Worm (Caenorhabditis elegans) whole organism, L3 larva: ENCODE measurements around the gene gop-2.

Experiments used
- R02D3.7 ChIP-seq: fragments of 150-350 bp; optimal IDR thresholded peaks from 2 replicates; lab custom pipeline; 2014; ENCODE audit warnings: missing biosample characterization, missing genetic modification characterization
- ZK546.5 ChIP-seq: sonication (generic microtip); optimal IDR thresholded peaks from 2 replicates; lab custom pipeline; 2017; ENCODE audit warnings: missing biosample characterization, missing genetic modification characterization
- aly-2 ChIP-seq: fragments of 150-350 bp; optimal IDR thresholded peaks from 2 replicates; lab custom pipeline; 2014; ENCODE audit warnings: missing biosample characterization, missing genetic modification characterization
- ama-1 ChIP-seq: fragments of 150-350 bp; optimal IDR thresholded peaks from 2 replicates; lab custom pipeline; 2018
- ceh-16 ChIP-seq: sonication (generic microtip); optimal IDR thresholded peaks from 2 replicates; lab custom pipeline; 2017; ENCODE audit warnings: missing biosample characterization, missing genetic modification characterization
- ceh-28 ChIP-seq: fragments of 150-350 bp; optimal IDR thresholded peaks from 2 replicates; lab custom pipeline; 2014; ENCODE audit warnings: missing biosample characterization, missing genetic modification reagents, missing genetic modification characterization
- ceh-82 ChIP-seq: fragments of 150-350 bp; optimal IDR thresholded peaks from 2 replicates; lab custom pipeline; 2014; ENCODE audit warnings: missing biosample characterization, missing genetic modification characterization
- ceh-9 ChIP-seq: sonication (generic microtip); optimal IDR thresholded peaks from 2 replicates; lab custom pipeline; 2018; ENCODE audit warnings: missing biosample characterization, missing genetic modification characterization
- daf-12 ChIP-seq: fragments of 150-350 bp; optimal IDR thresholded peaks from 2 replicates; lab custom pipeline; 2014; ENCODE audit warnings: missing biosample characterization, missing genetic modification reagents, missing genetic modification characterization
- egl-27 ChIP-seq: sonication (generic microtip); optimal IDR thresholded peaks from 4 replicates; lab custom pipeline; 2017; ENCODE audit warnings: missing biosample characterization, missing genetic modification reagents, missing genetic modification characterization
- egl-5 ChIP-seq: fragments of 150-350 bp; optimal IDR thresholded peaks from 2 replicates; lab custom pipeline; 2017; ENCODE audit warnings: missing biosample characterization, missing genetic modification reagents, missing genetic modification characterization, inconsistent platforms
- elt-1 ChIP-seq: fragments of 150-350 bp; optimal IDR thresholded peaks from 2 replicates; lab custom pipeline; 2014; ENCODE audit warnings: missing biosample characterization, missing genetic modification characterization
- elt-2 ChIP-seq: sonication (generic microtip); optimal IDR thresholded peaks from 2 replicates; lab custom pipeline; 2016; ENCODE audit warnings: missing genetic modification reagents, mild to moderate bottlenecking, missing genetic modification characterization, missing compliant biosample characterization
- elt-3 ChIP-seq, 3 experiments: fragments of 150-350 bp in 1 of 3; sonication (generic microtip) in 2 of 3; optimal IDR thresholded peaks; 2 replicates in 2 of 3; 4 replicates in 1 of 3; lab custom pipeline; 2014 to 2017; ENCODE audit warnings: missing biosample characterization in 3 of 3, missing genetic modification characterization in 3 of 3
- eor-1 ChIP-seq, 2 experiments: fragments of 150-350 bp; optimal IDR thresholded peaks; 2 replicates each; lab custom pipeline; 2014 to 2018; ENCODE audit warnings: missing biosample characterization in 2 of 2, missing genetic modification characterization in 2 of 2
- fkh-10 ChIP-seq: sonication (generic microtip); optimal IDR thresholded peaks from 2 replicates; lab custom pipeline; 2017; ENCODE audit warnings: missing biosample characterization, missing genetic modification reagents, missing genetic modification characterization
- fkh-2 ChIP-seq: fragments of 150-350 bp; optimal IDR thresholded peaks from 2 replicates; lab custom pipeline; 2014; ENCODE audit warnings: missing biosample characterization, missing genetic modification reagents, missing genetic modification characterization
- fos-1 ChIP-seq: fragments of 150-350 bp; optimal IDR thresholded peaks from 2 replicates; lab custom pipeline; 2014; ENCODE audit warnings: missing biosample characterization, missing genetic modification characterization
- hmg-11 ChIP-seq: sonication (generic microtip); optimal IDR thresholded peaks from 2 replicates; lab custom pipeline; 2016; ENCODE audit warnings: missing genetic modification characterization, missing compliant biosample characterization
- jun-1 ChIP-seq: fragments of 150-350 bp; optimal IDR thresholded peaks from 2 replicates; lab custom pipeline; 2014; ENCODE audit warnings: missing biosample characterization, missing genetic modification reagents, missing genetic modification characterization
- lin-15B ChIP-seq: fragments of 150-350 bp; optimal IDR thresholded peaks from 2 replicates; lab custom pipeline; 2014; ENCODE audit warnings: missing biosample characterization, missing genetic modification characterization
- lin-39 ChIP-seq: fragments of 150-350 bp; optimal IDR thresholded peaks from 2 replicates; lab custom pipeline; 2018; ENCODE audit warnings: missing biosample characterization, missing genetic modification reagents, missing genetic modification characterization
- lsy-12 ChIP-seq: sonication (generic microtip); optimal IDR thresholded peaks from 2 replicates; lab custom pipeline; 2016; ENCODE audit warnings: mild to moderate bottlenecking, missing genetic modification characterization, missing compliant biosample characterization
- mdl-1 ChIP-seq: fragments of 150-350 bp; optimal IDR thresholded peaks from 2 replicates; lab custom pipeline; 2014; ENCODE audit warnings: missing biosample characterization, missing genetic modification characterization
- mml-1 ChIP-seq: fragments of 150-350 bp; sonication (generic microtip); optimal IDR thresholded peaks from 3 replicates; lab custom pipeline; 2014; ENCODE audit warnings: missing biosample characterization, missing genetic modification characterization
- nfya-1 ChIP-seq: sonication (generic microtip); optimal IDR thresholded peaks from 2 replicates; lab custom pipeline; 2017; ENCODE audit warnings: missing genetic modification characterization, mild to moderate bottlenecking, missing compliant biosample characterization, antibody characterized with exemption, moderate library complexity; ENCODE audit not compliant: insufficient read depth
- nhr-11 ChIP-seq: fragments of 150-350 bp; optimal IDR thresholded peaks from 2 replicates; lab custom pipeline; 2014; ENCODE audit warnings: missing biosample characterization, missing genetic modification characterization
- nhr-12 ChIP-seq: fragments of 150-350 bp; optimal IDR thresholded peaks from 2 replicates; lab custom pipeline; 2014; ENCODE audit warnings: missing biosample characterization, missing genetic modification characterization
- nhr-23 ChIP-seq: fragments of 150-350 bp; optimal IDR thresholded peaks from 2 replicates; lab custom pipeline; 2014; ENCODE audit warnings: missing biosample characterization, missing genetic modification reagents, missing genetic modification characterization
- nhr-237 ChIP-seq: fragments of 150-350 bp; optimal IDR thresholded peaks from 2 replicates; lab custom pipeline; 2014; ENCODE audit warnings: missing biosample characterization, missing genetic modification characterization
- nhr-25 ChIP-seq: sonication (generic microtip); optimal IDR thresholded peaks from 2 replicates; lab custom pipeline; 2017; ENCODE audit warnings: missing biosample characterization, missing genetic modification characterization
- nhr-28 ChIP-seq: fragments of 150-350 bp; optimal IDR thresholded peaks from 2 replicates; lab custom pipeline; 2014; ENCODE audit warnings: missing biosample characterization, missing genetic modification characterization
- nhr-43 ChIP-seq: sonication (generic microtip); optimal IDR thresholded peaks from 2 replicates; lab custom pipeline; 2016; ENCODE audit warnings: mild to moderate bottlenecking, missing genetic modification characterization, missing compliant biosample characterization; ENCODE audit not compliant: poor library complexity, severe bottlenecking
- nhr-67 ChIP-seq: fragments of 150-350 bp; optimal IDR thresholded peaks from 2 replicates; lab custom pipeline; 2014; ENCODE audit warnings: missing biosample characterization, missing genetic modification characterization
- nhr-76 ChIP-seq: fragments of 150-350 bp; sonication (generic microtip); optimal IDR thresholded peaks from 5 replicates; lab custom pipeline; 2014; ENCODE audit warnings: missing biosample characterization, missing genetic modification characterization
- nhr-77 ChIP-seq: fragments of 150-350 bp; optimal IDR thresholded peaks from 2 replicates; lab custom pipeline; 2014; ENCODE audit warnings: missing biosample characterization, missing genetic modification characterization
- pha-4 ChIP-seq: fragments of 150-350 bp; optimal IDR thresholded peaks from 2 replicates; lab custom pipeline; 2014; ENCODE audit warnings: missing biosample characterization, missing genetic modification reagents, missing genetic modification characterization
- pqm-1 ChIP-seq: fragments of 150-350 bp; optimal IDR thresholded peaks from 2 replicates; lab custom pipeline; 2017; ENCODE audit warnings: missing biosample characterization, missing genetic modification characterization, inconsistent platforms
- sea-2 ChIP-seq: fragments of 150-350 bp; sonication (generic microtip); optimal IDR thresholded peaks from 4 replicates; lab custom pipeline; 2014; ENCODE audit warnings: missing biosample characterization, missing genetic modification reagents, missing genetic modification characterization
- skn-1 ChIP-seq: fragments of 150-350 bp; optimal IDR thresholded peaks from 2 replicates; lab custom pipeline; 2014; ENCODE audit warnings: missing biosample characterization, missing genetic modification characterization
- snpc-4 ChIP-seq: fragments of 150-350 bp; optimal IDR thresholded peaks from 2 replicates; lab custom pipeline; 2014; ENCODE audit warnings: missing biosample characterization, missing genetic modification characterization
- tbx-2 ChIP-seq: sonication (generic microtip); optimal IDR thresholded peaks from 2 replicates; lab custom pipeline; 2016; ENCODE audit warnings: mild to moderate bottlenecking, missing genetic modification characterization, missing compliant biosample characterization
- unc-39 ChIP-seq: sonication (generic microtip); optimal IDR thresholded peaks from 4 replicates; lab custom pipeline; 2017; ENCODE audit warnings: missing biosample characterization, missing genetic modification characterization
- unc-62 ChIP-seq: fragments of 150-350 bp; sonication (generic microtip); optimal IDR thresholded peaks from 4 replicates; lab custom pipeline; 2014; ENCODE audit warnings: missing biosample characterization, missing genetic modification reagents, missing genetic modification characterization
- zag-1 ChIP-seq: fragments of 150-350 bp; optimal IDR thresholded peaks from 2 replicates; lab custom pipeline; 2014; ENCODE audit warnings: missing biosample characterization, missing genetic modification characterization
- ztf-11 ChIP-seq: fragments of 150-350 bp; optimal IDR thresholded peaks from 2 replicates; lab custom pipeline; 2014; ENCODE audit warnings: missing biosample characterization, missing genetic modification characterization
- ztf-4 ChIP-seq: fragments of 150-350 bp; optimal IDR thresholded peaks from 2 replicates; lab custom pipeline; 2014; ENCODE audit warnings: missing biosample characterization, missing genetic modification characterization

gop-2 gene

DNA sequence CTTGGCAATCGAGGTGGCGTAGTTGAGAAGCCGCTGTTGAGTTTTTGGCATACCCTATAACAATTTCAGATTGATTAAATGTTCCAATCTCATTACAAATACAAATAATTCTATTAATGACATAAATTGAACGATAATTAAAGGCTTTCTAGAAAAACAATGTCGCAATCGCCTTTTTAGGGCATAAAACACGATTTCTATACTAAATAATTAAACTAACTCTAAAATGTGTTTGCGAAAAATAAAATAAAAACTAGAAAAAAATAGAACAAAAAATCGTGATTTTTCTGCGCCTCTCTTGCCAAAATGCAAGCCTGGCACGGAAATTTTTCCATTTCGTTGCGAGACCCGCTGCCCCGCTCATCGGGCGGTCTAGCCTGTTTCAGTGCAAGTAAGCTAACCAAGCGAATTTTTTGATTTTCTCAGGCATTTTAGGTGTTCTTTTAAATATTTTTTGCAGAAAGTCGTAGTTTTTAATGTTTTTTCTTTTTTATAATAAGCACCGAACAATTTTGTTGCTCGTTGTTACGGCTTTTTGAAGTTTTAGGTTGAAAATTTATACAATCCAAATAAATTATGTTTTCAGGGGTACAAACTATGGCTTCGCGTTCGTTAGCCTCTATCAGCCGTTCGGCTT is 30.9 kb upstream of the gop-2 start, which contains the start of the genes C34E10.12, C34E10.10 and atp-2:
Gene C34E10.12 (minus strand): TSS at position 51 of the 637 bp plus-strand sequence.
Gene C34E10.10 (minus strand): TSS at position 54 of the 637 bp plus-strand sequence.
Gene atp-2 (plus strand): TSS at position 587 of the 637 bp plus-strand sequence.
- peak; percentile 97 for TF ChIP-seq pha-4
- no peak for TF ChIP-seq ceh-28 (tag; lab: Kevin White, UChicago)
- TF ChIP-seq nhr-67 (tag; lab: Kevin White, UChicago): no peak
- peak; percentile 80 for TF ChIP-seq nhr-43 (tag; lab: Kevin White, UChicago)
- no peak for TF ChIP-seq nhr-76 (tag; lab: Kevin White, UChicago)
- no peak for TF ChIP-seq ceh-16 (tag; lab: Kevin White, UChicago)
- TF ChIP-seq nhr-11 (tag; lab: Kevin White, UChicago): peak; percentile 30
- peak; percentile 88 for TF ChIP-seq egl-5 (tag; lab: Kevin White, UChicago)
- no peak for TF ChIP-seq fos-1 (tag; lab: Kevin White, UChicago)
- no peak for TF ChIP-seq zag-1 (tag; lab: Kevin White, UChicago)
- no peak for TF ChIP-seq nhr-12
- no peak for TF ChIP-seq mml-1 (tag; lab: Kevin White, UChicago)
- no peak for TF ChIP-seq nhr-237 (tag; lab: Kevin White, UChicago)
- peak; percentile 57 for TF ChIP-seq skn-1
- no peak for TF ChIP-seq eor-1 (tag; optimal IDR thresholded peaks at IDR 0.05; lab: Kevin White, UChicago)
- TF ChIP-seq ceh-9 (tag; lab: Kevin White, UChicago): no peak
- peak; percentile 42 for TF ChIP-seq ama-1
- peak; percentile 50 for TF ChIP-seq R02D3.7 (tag; lab: Kevin White, UChicago)
- TF ChIP-seq ZK546.5: no peak
- TF ChIP-seq sea-2: no peak
- TF ChIP-seq tbx-2 (tag; lab: Kevin White, UChicago): peak; percentile 29
- peak; percentile 78 for TF ChIP-seq nhr-25 (tag; lab: Kevin White, UChicago)
- peak; percentile 62 for TF ChIP-seq elt-2 (tag; lab: Kevin White, UChicago)
- peak; percentile 42 for TF ChIP-seq pqm-1 (tag; lab: Kevin White, UChicago)
- TF ChIP-seq nfya-1 (tag; lab: Kevin White, UChicago): peak; percentile 93
- peak; percentile 25 for TF ChIP-seq ztf-4 (tag; lab: Kevin White, UChicago)
- peak; percentile 33 for TF ChIP-seq fkh-10
- no peak for TF ChIP-seq aly-2 (tag; lab: Kevin White, UChicago)
- no peak for TF ChIP-seq nhr-77
- TF ChIP-seq mdl-1 (tag; lab: Kevin White, UChicago): no peak
- peak; percentile 95 for TF ChIP-seq lin-15B
- peak; percentile 40 for TF ChIP-seq snpc-4 (tag; lab: Kevin White, UChicago)
- TF ChIP-seq daf-12 (tag; lab: Kevin White, UChicago): no peak
- peak; percentile 9 for TF ChIP-seq ceh-82 (tag; lab: Kevin White, UChicago)
- no peak for TF ChIP-seq egl-27 (tag; lab: Kevin White, UChicago)
- TF ChIP-seq elt-3 (tag; optimal IDR thresholded peaks at IDR 0.05; lab: Kevin White, UChicago): no peak
- TF ChIP-seq hmg-11 (tag; lab: Kevin White, UChicago): peak; percentile 91
- TF ChIP-seq nhr-23 (tag; lab: Kevin White, UChicago): peak; percentile 92
- peak; percentile 94 for TF ChIP-seq lin-39 (tag; lab: Kevin White, UChicago)
- TF ChIP-seq jun-1: peak; percentile 2
- TF ChIP-seq fkh-2: no peak
- TF ChIP-seq unc-39 (tag; lab: Kevin White, UChicago): no peak
- peak; percentile 77 for TF ChIP-seq lsy-12 (tag; lab: Kevin White, UChicago)
- TF ChIP-seq ztf-11 (tag; lab: Kevin White, UChicago): no peak
- no peak for TF ChIP-seq nhr-28
- no peak for TF ChIP-seq elt-1 (tag; lab: Kevin White, UChicago)
- no peak for TF ChIP-seq unc-62 (GFP tag; lab: Kevin White, UChicago)
